Worm (Caenorhabditis elegans): Measurements from ENCODE around the gene T18D3.5.

DNA sequence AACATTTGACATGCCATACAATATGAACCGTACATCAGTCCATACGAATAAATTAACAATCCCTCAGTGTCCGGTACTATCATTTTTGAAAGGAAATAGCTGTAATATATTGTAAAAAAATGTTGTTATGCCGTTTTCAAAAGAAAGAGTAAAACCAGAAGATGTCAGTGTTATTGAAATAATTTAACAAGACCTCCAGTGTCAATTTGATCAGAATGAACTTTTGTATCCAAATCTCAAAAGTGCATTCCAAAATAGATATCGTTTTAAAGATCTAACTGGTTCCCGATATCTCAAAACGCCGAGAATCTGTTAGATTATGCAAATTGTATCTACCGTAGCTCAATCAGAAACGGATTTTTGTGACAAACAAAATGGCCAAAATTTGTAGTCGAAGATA lies 2.0 kb upstream of the T18D3.5 start, which contains the start of gene odr-7:
- no peak for TF ChIP-seq flt-1 (GFP tag; IDR thresholded peaks at IDR 0.05)
- TF ChIP-seq klf-2 (GFP tag; conservative IDR thresholded peaks at IDR 0.05), result no peak
- no peak for TF ChIP-seq ref-1 (GFP tag; conservative IDR thresholded peaks at IDR 0.05)
- no peak for TF ChIP-seq ztf-29 (GFP tag; IDR thresholded peaks at IDR 0.05)

Measured in whole organism, midembryonic.